Fruit fly (Drosophila melanogaster) whole organism: Measurements from ENCODE around the gene CG13060.

Source experiments
- CG8478 ChIP-seq: fragments of >200 bp; optimal IDR thresholded peaks from 2 replicates; lab custom pipeline; 2018; ENCODE audit warnings: inconsistent platforms
- pan ChIP-seq: fragments of >200 bp; optimal IDR thresholded peaks from 2 replicates; lab custom pipeline; 2017

- TF ChIP-seq CG8478 (lab: Kevin White, UChicago) (no peak), pan (lab: Kevin White, UChicago) (no peak)
These were observed 31.3 kb upstream of the CG13060 start, which contains the start of gene CG13046 for dm6 chr3L:16288322-16288721.
